Worm (Caenorhabditis elegans): ENCODE measurements around the gene C15F1.1.
A peak's percentile ranks its signal among the peaks of the same experiment; 100 is the strongest.
"Not testable (repeated sequence)": the region's sequence is repeated elsewhere in the genome, so short reads cannot be mapped to it uniquely, and the experiment has no call there.

Gene C15F1.1

ce11 chrII:7001405-7001804 lies 11.7 kb downstream of the C15F1.1 start (continued):
- TF ChIP-seq lin-26 (GFP tag; IDR thresholded peaks at IDR 0.05) (peak; percentile 98), hmg-20 (GFP tag; IDR thresholded peaks at IDR 0.05) (peak; percentile 64), somi-1 (GFP tag; optimal IDR thresholded peaks at IDR 0.05) (peak; percentile 69), nhr-80 (tag; optimal IDR thresholded peaks at IDR 0.05) (peak; percentile 9), B0035.1 (tag; optimal IDR thresholded peaks at IDR 0.05) (peak; percentile 16), ceh-40 (GFP tag; IDR thresholded peaks at IDR 0.05) (peak; percentile 74; the same call in 1 of the 2 replicates), lsl-1 (GFP tag; optimal IDR thresholded peaks at IDR 0.05) (peak; percentile 50), die-1 (tag; optimal IDR thresholded peaks at IDR 0.05) (peak; percentile 91), F33H1.4 (GFP tag; IDR thresholded peaks at IDR 0.05) (peak; percentile 52), attf-3 (GFP tag; conservative IDR thresholded peaks at IDR 0.05) (peak; percentile 72), ztf-28 (GFP tag; IDR thresholded peaks at IDR 0.05) (peak; percentile 85), tlf-1 (GFP tag; optimal IDR thresholded peaks at IDR 0.05) (peak; percentile 7), B0336.3 (GFP tag; IDR thresholded peaks at IDR 0.05) (0 out of 2 replicates have a peak, but pooled peaks have one; percentile 23), Y56A3A.18 (GFP tag; IDR thresholded peaks at IDR 0.05) (peak; percentile 65; the same call in 1 of the 2 replicates), pbrm-1 (GFP tag; IDR thresholded peaks at IDR 0.05) (peak; percentile 73), attf-5 (GFP tag; optimal IDR thresholded peaks at IDR 0.05) (peak; percentile 66), aptf-3 (GFP tag; IDR thresholded peaks at IDR 0.05) (peak; percentile 97), madf-10 (tag; optimal IDR thresholded peaks at IDR 0.05) (peak; percentile 27), lin-54 (GFP tag; optimal IDR thresholded peaks at IDR 0.05) (peak; percentile 23), F10E7.11 (tag; optimal IDR thresholded peaks at IDR 0.05) (peak; percentile 34), tbp1 (GFP tag; optimal IDR thresholded peaks at IDR 0.05) (peak; percentile 98), F57A8.1 (GFP tag; optimal IDR thresholded peaks at IDR 0.05) (peak; percentile 75), B0019.2 (GFP tag; conservative IDR thresholded peaks at IDR 0.05) (peak; percentile 43), mxl-1 (tag; optimal IDR thresholded peaks at IDR 0.05) (peak; percentile 50), cebp-1 (tag; optimal IDR thresholded peaks at IDR 0.05) (peak; percentile 66), ceh-100 (GFP tag; IDR thresholded peaks at IDR 0.05) (peak; percentile 73), rcor-1 (GFP tag; IDR thresholded peaks at IDR 0.05) (peak; percentile 50), snpc-1.3 (tag; optimal IDR thresholded peaks at IDR 0.05; ENCODE audit: insufficient read depth) (peak; percentile 15), hrde-1 (tag; optimal IDR thresholded peaks at IDR 0.05; ENCODE audit: borderline replicate concordance) (peak; percentile 38), rec-8 (tag; optimal IDR thresholded peaks at IDR 0.05) (peak in 1 of 2 experiments; percentile 68), F57C9.4 (tag; optimal IDR thresholded peaks at IDR 0.05) (peak; percentile 21)
- not testable (repeated sequence) for TF ChIP-seq cebp-1 (GFP tag; IDR thresholded peaks at IDR 0.05)

- TF ChIP-seq zim-3 (tag; optimal IDR thresholded peaks at IDR 0.05) (no peak), rec-8 (tag; optimal IDR thresholded peaks at IDR 0.05) (peak; percentile 38 to 74), madf-6 (GFP tag; IDR thresholded peaks at IDR 0.05) (peak; percentile 57), atf-7 (tag; optimal IDR thresholded peaks at IDR 0.05) (no peak), F33H1.4 (GFP tag; IDR thresholded peaks at IDR 0.05) (0 out of 2 replicates have a peak, but pooled peaks have one; percentile 6), Y79H2A.3 (GFP tag; conservative IDR thresholded peaks at IDR 0.05) (peak; percentile 76; the same call in 1 of the 2 replicates), K12H6.12 (tag; optimal IDR thresholded peaks at IDR 0.05) (no peak), ceh-100 (GFP tag; IDR thresholded peaks at IDR 0.05) (no peak), him-1 (tag; optimal IDR thresholded peaks at IDR 0.05) (peak; percentile 72), egl-44 (GFP tag; IDR thresholded peaks at IDR 0.05) (no peak), pbrm-1 (GFP tag; IDR thresholded peaks at IDR 0.05) (no peak), Y67H2A.10 (GFP tag; conservative IDR thresholded peaks at IDR 0.05) (no peak), ceh-40 (GFP tag; IDR thresholded peaks at IDR 0.05) (no peak), ama-1 (optimal IDR thresholded peaks at IDR 0.05) (no peak), ama-1 (GFP tag; optimal IDR thresholded peaks at IDR 0.05) (no peak), B0261.1 (tag; optimal IDR thresholded peaks at IDR 0.05) (peak; percentile 79), lag-1 (GFP tag; IDR thresholded peaks at IDR 0.05) (no peak), snpc-4 (GFP tag; optimal IDR thresholded peaks at IDR 0.05) (peak; percentile 32), snpc-4 (tag; optimal IDR thresholded peaks at IDR 0.05) (peak in 2 of 4 experiments; percentile 26 to 41), aptf-3 (GFP tag; IDR thresholded peaks at IDR 0.05) (no peak), sea-2 (GFP tag; IDR thresholded peaks at IDR 0.05) (no peak), lin-40 (tag; optimal IDR thresholded peaks at IDR 0.05) (peak; percentile 12), cebp-2 (GFP tag; IDR thresholded peaks at IDR 0.05) (0 out of 2 replicates have a peak, but pooled peaks have one; percentile 19)
These were observed 13.3 kb downstream of the C15F1.1 start for ce11 chrII:7002956-7003357.

Data from whole organism, young adult.